Fruit fly (Drosophila melanogaster): ENCODE measurements around the gene CG13003.

Gene CG13003

DNA sequence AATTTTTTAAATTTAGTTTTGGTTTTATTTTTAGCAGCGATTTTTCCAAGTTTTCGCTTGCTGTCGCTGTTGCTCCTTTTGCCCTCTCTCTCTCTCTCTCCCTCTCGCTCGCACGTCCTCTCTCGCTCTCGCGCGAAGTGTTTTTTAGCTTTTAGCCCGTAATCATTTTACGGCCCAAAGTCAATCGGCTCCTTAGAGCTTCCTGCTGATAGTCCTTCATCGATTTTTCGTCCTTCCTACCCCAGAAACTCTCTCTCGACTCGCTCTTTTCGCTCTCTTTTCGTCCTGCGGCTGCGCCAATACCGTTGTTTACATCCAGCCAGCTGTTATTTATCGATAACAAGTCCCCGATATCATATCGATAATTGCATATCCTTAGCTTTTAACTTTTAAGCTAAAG lies 32.0 kb downstream of the CG13003 start, which contains the start of gene RSG7 (continued):
- TF ChIP-seq lmd (GFP tag; IDR thresholded peaks at IDR 0.05) (no peak), sug (tag; optimal IDR thresholded peaks at IDR 0.05) (no peak), sisA (GFP tag; IDR thresholded peaks at IDR 0.05) (no peak), BEAF-32 (GFP tag; optimal IDR thresholded peaks at IDR 0.05) (peak; percentile 1), Antp (GFP tag; optimal IDR thresholded peaks at IDR 0.05) (no peak), HmgD (GFP tag; optimal IDR thresholded peaks at IDR 0.05) (no peak), CG3065 (GFP tag; optimal IDR thresholded peaks at IDR 0.05) (no peak), CG8281 (tag; optimal IDR thresholded peaks at IDR 0.05) (no peak), sd (tag; optimal IDR thresholded peaks at IDR 0.05) (no peak), unpg (GFP tag; optimal IDR thresholded peaks at IDR 0.05) (no peak), cg (GFP tag; optimal IDR thresholded peaks at IDR 0.05) (no peak), nerfin-2 (GFP tag; IDR thresholded peaks at IDR 0.05; ENCODE audit: partially characterized antibody) (no peak), CG31224 (GFP tag; IDR thresholded peaks at IDR 0.05) (no peak), CG15601 (tag; optimal IDR thresholded peaks at IDR 0.05) (no peak), CG1832 (GFP tag; optimal IDR thresholded peaks at IDR 0.05) (peak; percentile 34), Chrac-16 (GFP tag; optimal IDR thresholded peaks at IDR 0.05) (no peak), sqz (GFP tag; optimal IDR thresholded peaks at IDR 0.05) (no peak), Scr (GFP tag; IDR thresholded peaks at IDR 0.05; ENCODE audit: partially characterized antibody) (no peak), gcm (GFP tag; optimal IDR thresholded peaks at IDR 0.05) (no peak), p53 (GFP tag; optimal IDR thresholded peaks at IDR 0.05) (no peak), CG13287 (GFP tag; IDR thresholded peaks at IDR 0.05; ENCODE audit: partially characterized antibody) (peak; percentile 9; the same call in 1 of the 2 replicates), PHDP (tag; optimal IDR thresholded peaks at IDR 0.05) (no peak), crp (GFP tag; optimal IDR thresholded peaks at IDR 0.05) (peak in 1 of 2 experiments; percentile 35), Vsx1 (GFP tag; optimal IDR thresholded peaks at IDR 0.05) (no peak), Lhr (GFP tag; optimal IDR thresholded peaks at IDR 0.05) (no peak), onecut (GFP tag; IDR thresholded peaks at IDR 0.05) (peak; percentile 98)

- TF ChIP-seq CG2120 (GFP tag; optimal IDR thresholded peaks at IDR 0.05) (peak; percentile 7), HmgD (GFP tag; optimal IDR thresholded peaks at IDR 0.05) (peak; percentile 73), chif (GFP tag; optimal IDR thresholded peaks at IDR 0.05) (peak in 1 of 2 experiments; percentile 7), pum (GFP tag; optimal IDR thresholded peaks at IDR 0.05) (peak; percentile 3), Ets97D (GFP tag; optimal IDR thresholded peaks at IDR 0.05) (peak; percentile 33), Dref (GFP tag; IDR thresholded peaks at IDR 0.05) (no peak; the same call in 1 of the 2 replicates), CG3838 (GFP tag; optimal IDR thresholded peaks at IDR 0.05) (no peak), Pdp1 (GFP tag; optimal IDR thresholded peaks at IDR 0.05) (peak in 1 of 2 experiments; percentile 90), sens (GFP tag) (peak; percentile 52), CG34422 (GFP tag; IDR thresholded peaks at IDR 0.05) (peak; percentile 52; the same call in 1 of the 3 replicates), Opbp (GFP tag; IDR thresholded peaks at IDR 0.05; ENCODE audit: partially characterized antibody) (peak; percentile 58; the same call in 2 of the 3 replicates), CTCF (GFP tag; optimal IDR thresholded peaks at IDR 0.05) (peak; percentile 56), unc-4 (GFP tag; IDR thresholded peaks at IDR 0.05; ENCODE audit: partially characterized antibody) (no peak), CG8388 (GFP tag; optimal IDR thresholded peaks at IDR 0.05) (no peak), CG10431 (GFP tag; optimal IDR thresholded peaks at IDR 0.05) (no peak), CG6765 (GFP tag; optimal IDR thresholded peaks at IDR 0.05) (no peak), CG4820 (GFP tag; optimal IDR thresholded peaks at IDR 0.05) (no peak), CG6175 (GFP tag; IDR thresholded peaks at IDR 0.05) (peak; percentile 18; the same call in 1 of the 3 replicates), CG9876 (GFP tag; optimal IDR thresholded peaks at IDR 0.05) (peak; percentile 14), usp (GFP tag; optimal IDR thresholded peaks at IDR 0.05) (no peak), CG12744 (GFP tag; optimal IDR thresholded peaks at IDR 0.05) (no peak), phol (tag; optimal IDR thresholded peaks at IDR 0.05) (peak; percentile 9), CG7963 (GFP tag; IDR thresholded peaks at IDR 0.05; ENCODE audit: partially characterized antibody) (no peak), Hr78 (GFP tag; optimal IDR thresholded peaks at IDR 0.05) (no peak), CG3163 (GFP tag; optimal IDR thresholded peaks at IDR 0.05) (peak; percentile 14), Dp (GFP tag; optimal IDR thresholded peaks at IDR 0.05) (peak; percentile 69)
Observed at dm6 chrX:16839905-16840304, 36.4 kb downstream of the CG13003 start.
